Worm (Caenorhabditis elegans) whole organism, L4/young adult: ENCODE measurements around the gene msp-57.
"Not testable (repeated sequence)": the region's sequence is repeated elsewhere in the genome, so short reads cannot be mapped to it uniquely, and the experiment has no call there.

Experiments used
- W03F9.2 ChIP-seq: fragments of 150-350 bp; optimal IDR thresholded peaks from 2 replicates; lab custom pipeline; 2014; ENCODE audit warnings: missing biosample characterization, missing genetic modification characterization
- dao-5 ChIP-seq: sonication (generic microtip); optimal IDR thresholded peaks from 2 replicates; lab custom pipeline; 2016; ENCODE audit warnings: missing genotype, missing genetic modification characterization, moderate library complexity, missing compliant biosample characterization
- him-1 ChIP-seq: sonication (generic microtip); optimal IDR thresholded peaks from 2 replicates; lab custom pipeline; 2016; ENCODE audit warnings: missing genotype, missing genetic modification reagents, missing genetic modification characterization, missing compliant biosample characterization

- not testable (repeated sequence) for TF ChIP-seq W03F9.2 (tag; lab: Kevin White, UChicago); dao-5; him-1
These were observed 45.3 kb upstream of the msp-57 start, which contains the start of gene T28H11.7 for ce11 chrIV:5017075-5017474.
